Worm (Caenorhabditis elegans) whole organism, late embryonic: ENCODE data around the gene srxa-12.

Experiments used
- dmd-4 ChIP-seq: sonication (generic microtip); optimal IDR thresholded peaks from 2 replicates; lab custom pipeline; 2016; ENCODE audit warnings: borderline replicate concordance, missing genetic modification characterization, missing compliant biosample characterization
- ets-4 ChIP-seq: sonication (generic microtip); optimal IDR thresholded peaks from 2 replicates; lab custom pipeline; 2016; ENCODE audit warnings: missing genetic modification characterization, missing compliant biosample characterization
- hlh-13 ChIP-seq: fragments of 200-800 bp; sonication (Bioruptor generic); optimal IDR thresholded peaks from 2 replicates; lab custom pipeline; 2018; ENCODE audit warnings: mild to moderate bottlenecking, missing genetic modification characterization, missing compliant biosample characterization
- hlh-30 ChIP-seq: sonication (generic microtip); optimal IDR thresholded peaks from 2 replicates; lab custom pipeline; 2017; ENCODE audit warnings: antibody characterized with exemption, missing genetic modification characterization, missing compliant biosample characterization; ENCODE audit not compliant: insufficient read depth
- hlh-6 ChIP-seq: sonication (generic microtip); optimal IDR thresholded peaks from 2 replicates; lab custom pipeline; 2016; ENCODE audit warnings: missing genotype, missing genetic modification characterization, missing compliant biosample characterization
- pha-2 ChIP-seq: sonication (generic microtip); optimal IDR thresholded peaks from 2 replicates; lab custom pipeline; 2017; ENCODE audit warnings: mild to moderate bottlenecking, missing genetic modification characterization, missing compliant biosample characterization
- syd-9 ChIP-seq: sonication (generic microtip); optimal IDR thresholded peaks from 2 replicates; lab custom pipeline; 2016; ENCODE audit warnings: mild to moderate bottlenecking, missing genetic modification characterization, moderate library complexity, missing compliant biosample characterization
- tbx-7 ChIP-seq: sonication (generic microtip); optimal IDR thresholded peaks from 2 replicates; lab custom pipeline; 2016; ENCODE audit warnings: missing genotype, missing genetic modification characterization, missing compliant biosample characterization

DNA sequence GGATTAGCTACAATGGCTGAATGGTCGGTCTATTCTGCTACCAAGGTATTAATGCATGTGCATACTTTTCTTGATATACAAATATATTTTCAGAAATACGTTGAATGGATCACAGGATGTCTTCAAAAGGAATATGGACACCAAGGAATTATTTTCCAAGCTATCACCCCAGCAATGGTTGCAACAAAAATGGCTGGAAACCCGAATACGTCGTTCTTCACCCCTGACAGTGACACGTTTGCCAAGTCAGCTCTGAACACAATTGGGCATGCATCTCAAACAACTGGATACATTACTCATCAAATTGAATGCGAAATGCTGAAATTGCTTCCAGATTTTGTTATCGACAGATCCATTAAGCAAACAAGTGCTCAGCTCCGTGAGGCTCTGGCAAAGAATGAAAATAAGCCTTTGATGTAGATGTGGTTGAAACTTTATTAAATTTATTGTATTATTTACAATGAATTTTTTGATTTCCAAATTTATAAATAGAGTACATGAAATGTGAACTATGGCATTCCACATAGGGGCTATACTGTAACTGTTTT is 18.9 kb upstream of the srxa-12 start:
- no peak for TF ChIP-seq dmd-4 (tag; lab: Kevin White, UChicago)
- TF ChIP-seq hlh-30 (tag; lab: Kevin White, UChicago): no peak
- no peak for TF ChIP-seq syd-9 (tag; lab: Kevin White, UChicago)
- TF ChIP-seq ets-4 (tag; lab: Kevin White, UChicago): no peak
- no peak for TF ChIP-seq tbx-7
- TF ChIP-seq hlh-13 (GFP tag; lab: Kevin White, UChicago): no peak
- TF ChIP-seq pha-2 (tag; lab: Kevin White, UChicago): no peak
- TF ChIP-seq hlh-6 (tag; lab: Kevin White, UChicago): no peak
